Worm (Caenorhabditis elegans): Measurements from ENCODE around the gene shl-1.
A peak's percentile ranks its signal among the peaks of the same experiment; 100 is the strongest.

shl-1 gene

DNA sequence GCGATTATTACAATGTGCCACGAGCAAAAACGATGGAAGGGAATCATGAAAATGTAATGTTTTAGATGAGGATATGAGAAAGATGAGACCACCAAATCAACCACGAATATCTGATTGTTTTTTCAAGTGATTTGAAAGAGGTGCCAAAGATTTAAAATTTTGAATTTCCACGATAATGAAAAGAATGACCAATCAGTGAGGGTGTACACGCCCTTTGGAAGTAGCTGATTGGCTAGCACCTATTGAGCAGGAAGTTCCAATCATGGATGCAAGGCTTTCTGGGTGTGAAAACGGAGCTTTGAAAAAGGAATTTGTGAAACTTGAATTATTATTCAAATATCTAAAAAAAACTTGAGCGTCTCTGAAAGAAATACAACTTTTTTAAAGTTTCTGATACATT, 7.7 kb upstream of the shl-1 start:
- TF ChIP-seq pes-1 (GFP tag; IDR thresholded peaks at IDR 0.05) (no peak), aly-1 (tag; optimal IDR thresholded peaks at IDR 0.05) (no peak), hmg-4 (GFP tag; optimal IDR thresholded peaks at IDR 0.05) (no peak), F13C5.2 (tag; optimal IDR thresholded peaks at IDR 0.05) (no peak), flt-1 (GFP tag; IDR thresholded peaks at IDR 0.05) (no peak), tra-4 (tag; optimal IDR thresholded peaks at IDR 0.05) (no peak), hmbx-1 (tag; optimal IDR thresholded peaks at IDR 0.05) (no peak), ceh-13 (GFP tag; optimal IDR thresholded peaks at IDR 0.05) (no peak), hnd-1 (tag; optimal IDR thresholded peaks at IDR 0.05) (no peak), ets-7 (tag; optimal IDR thresholded peaks at IDR 0.05) (no peak), scrt-1 (GFP tag; IDR thresholded peaks at IDR 0.05) (no peak), ceh-36 (tag; optimal IDR thresholded peaks at IDR 0.05) (no peak), sea-1 (GFP tag; conservative IDR thresholded peaks at IDR 0.05) (no peak), tbx-11 (GFP tag; IDR thresholded peaks at IDR 0.05) (no peak), B0310.2 (tag; optimal IDR thresholded peaks at IDR 0.05) (no peak), tbx-37 (GFP tag; conservative IDR thresholded peaks at IDR 0.05) (no peak)

DNA sequence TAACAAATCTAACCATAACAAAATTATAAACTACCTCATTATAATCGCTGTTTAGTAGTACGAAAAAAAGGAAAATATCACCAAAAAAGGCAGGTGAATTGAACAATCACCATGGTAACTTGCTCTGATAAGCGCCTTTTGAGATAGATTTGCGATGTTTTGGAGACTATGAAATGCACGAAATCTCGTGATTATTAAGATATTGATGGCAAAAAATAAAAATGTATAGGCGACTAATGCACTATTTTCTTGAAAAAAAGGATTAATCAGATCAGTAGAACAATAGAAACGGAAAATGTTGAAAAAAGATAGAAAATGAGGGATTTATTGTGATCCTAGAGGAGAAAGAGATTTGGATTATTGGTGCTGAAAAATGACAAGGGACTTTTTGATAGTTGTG, 4.7 kb upstream of the shl-1 start:
- TF ChIP-seq pes-1 (GFP tag; IDR thresholded peaks at IDR 0.05) (no peak), tbx-11 (GFP tag; IDR thresholded peaks at IDR 0.05) (no peak), aly-1 (tag; optimal IDR thresholded peaks at IDR 0.05) (no peak), scrt-1 (GFP tag; IDR thresholded peaks at IDR 0.05) (no peak), hmg-4 (GFP tag; optimal IDR thresholded peaks at IDR 0.05) (no peak), hmbx-1 (tag; optimal IDR thresholded peaks at IDR 0.05) (no peak), ama-1 (optimal IDR thresholded peaks at IDR 0.05) (no peak), tra-4 (tag; optimal IDR thresholded peaks at IDR 0.05) (no peak), tbx-37 (GFP tag; conservative IDR thresholded peaks at IDR 0.05) (no peak), flt-1 (GFP tag; IDR thresholded peaks at IDR 0.05) (no peak), ets-7 (tag; optimal IDR thresholded peaks at IDR 0.05) (no peak), ceh-36 (tag; optimal IDR thresholded peaks at IDR 0.05) (no peak), sea-1 (GFP tag; conservative IDR thresholded peaks at IDR 0.05) (no peak), B0310.2 (tag; optimal IDR thresholded peaks at IDR 0.05) (no peak), hnd-1 (tag; optimal IDR thresholded peaks at IDR 0.05) (no peak), F13C5.2 (tag; optimal IDR thresholded peaks at IDR 0.05) (no peak), ceh-13 (GFP tag; optimal IDR thresholded peaks at IDR 0.05) (no peak)

DNA sequence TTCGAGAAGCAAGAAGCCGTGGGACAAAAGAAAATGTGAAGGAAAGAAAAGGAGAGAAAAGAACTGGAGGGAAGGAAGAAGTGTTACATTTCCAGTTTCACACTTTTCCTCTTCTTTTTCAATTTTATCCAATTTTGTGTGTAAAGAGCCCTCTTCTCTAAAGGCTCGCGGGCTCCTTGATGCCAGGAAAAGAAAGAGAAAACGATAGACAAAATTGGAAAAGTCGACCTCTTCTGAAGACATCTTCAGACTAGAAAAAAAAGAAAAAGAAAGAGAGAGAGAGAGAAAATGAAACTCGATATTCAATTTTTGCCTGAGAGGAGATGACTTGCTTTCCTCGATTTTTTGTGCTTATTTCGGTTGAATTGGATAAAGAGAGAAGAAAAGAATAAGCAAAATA, 1.1 kb upstream of the shl-1 start:
- TF ChIP-seq scrt-1 (GFP tag; IDR thresholded peaks at IDR 0.05) (no peak), hmg-4 (GFP tag; optimal IDR thresholded peaks at IDR 0.05) (no peak), tra-4 (tag; optimal IDR thresholded peaks at IDR 0.05) (no peak), F13C5.2 (tag; optimal IDR thresholded peaks at IDR 0.05) (no peak), pes-1 (GFP tag; IDR thresholded peaks at IDR 0.05) (no peak), hnd-1 (tag; optimal IDR thresholded peaks at IDR 0.05) (no peak), hmbx-1 (tag; optimal IDR thresholded peaks at IDR 0.05) (no peak), ceh-36 (tag; optimal IDR thresholded peaks at IDR 0.05) (no peak), ets-7 (tag; optimal IDR thresholded peaks at IDR 0.05) (no peak), aly-1 (tag; optimal IDR thresholded peaks at IDR 0.05) (no peak), tbx-11 (GFP tag; IDR thresholded peaks at IDR 0.05) (no peak), ceh-13 (GFP tag; optimal IDR thresholded peaks at IDR 0.05) (no peak), tbx-37 (GFP tag; conservative IDR thresholded peaks at IDR 0.05) (no peak), B0310.2 (tag; optimal IDR thresholded peaks at IDR 0.05) (no peak)

DNA sequence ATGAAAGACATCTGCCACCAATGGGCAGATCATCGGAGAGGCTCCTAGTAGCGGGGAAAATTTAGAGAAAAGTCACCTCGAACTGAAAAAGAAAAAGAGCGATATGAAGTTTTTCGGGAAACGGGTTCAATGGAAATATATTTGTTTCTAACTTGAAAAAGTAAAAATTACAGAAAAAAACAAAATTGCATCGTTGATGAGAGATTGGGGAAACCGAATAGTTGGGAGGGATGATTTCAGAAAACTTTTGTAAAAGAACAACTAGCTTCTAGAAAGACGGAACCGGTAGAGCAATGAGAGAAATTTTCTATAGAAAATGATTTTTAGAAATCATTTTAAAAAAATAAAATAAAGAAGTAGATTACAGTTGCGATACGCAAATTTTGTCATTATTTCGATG, 5.5 kb downstream of the shl-1 start:
- TF ChIP-seq F13C5.2 (tag; optimal IDR thresholded peaks at IDR 0.05) (no peak), ceh-36 (tag; optimal IDR thresholded peaks at IDR 0.05) (no peak), tbx-37 (GFP tag; conservative IDR thresholded peaks at IDR 0.05) (no peak), hmg-4 (GFP tag; optimal IDR thresholded peaks at IDR 0.05) (no peak), sea-1 (GFP tag; conservative IDR thresholded peaks at IDR 0.05) (no peak), ama-1 (optimal IDR thresholded peaks at IDR 0.05) (no peak), hnd-1 (tag; optimal IDR thresholded peaks at IDR 0.05) (no peak), aly-1 (tag; optimal IDR thresholded peaks at IDR 0.05) (no peak), flt-1 (GFP tag; IDR thresholded peaks at IDR 0.05) (no peak), tbx-11 (GFP tag; IDR thresholded peaks at IDR 0.05) (no peak), ets-7 (tag; optimal IDR thresholded peaks at IDR 0.05) (no peak), pes-1 (GFP tag; IDR thresholded peaks at IDR 0.05) (no peak), tra-4 (tag; optimal IDR thresholded peaks at IDR 0.05) (no peak)

DNA sequence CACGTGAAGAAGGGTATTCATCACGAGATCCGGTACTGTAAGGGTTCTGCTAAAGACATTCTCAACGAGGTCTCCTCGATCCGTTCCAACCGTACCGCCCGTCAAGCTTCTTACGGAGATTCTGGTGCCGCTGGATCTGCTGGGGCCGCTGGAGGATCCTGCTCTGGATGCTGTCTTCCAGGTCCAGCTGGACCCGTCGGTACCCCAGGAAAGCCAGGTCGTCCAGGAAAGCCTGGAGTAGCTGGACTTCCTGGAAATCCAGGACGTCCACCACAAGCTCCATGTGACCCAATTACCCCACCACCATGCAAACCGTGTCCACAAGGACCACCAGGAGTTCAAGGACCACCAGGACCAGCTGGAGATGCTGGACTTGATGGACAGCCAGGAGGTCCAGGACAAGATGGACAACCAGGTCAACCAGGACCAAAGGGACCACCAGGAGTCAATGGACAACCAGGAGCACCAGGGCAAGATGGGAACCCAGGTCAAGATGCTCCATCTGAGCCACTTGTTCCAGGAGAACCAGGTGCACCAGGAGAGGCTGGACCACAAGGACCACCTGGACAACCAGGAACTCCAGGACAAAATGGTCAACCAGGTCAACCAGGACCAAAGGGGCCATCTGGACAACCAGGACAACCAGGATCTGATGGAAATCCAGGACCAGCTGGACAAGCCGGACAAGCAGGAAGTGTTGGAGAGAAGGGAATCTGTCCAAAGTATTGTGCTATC, 6.4 kb downstream of the shl-1 start:
- TF ChIP-seq hnd-1 (tag; optimal IDR thresholded peaks at IDR 0.05) (no peak), B0310.2 (tag; optimal IDR thresholded peaks at IDR 0.05) (no peak), sea-1 (GFP tag; conservative IDR thresholded peaks at IDR 0.05) (no peak), tra-4 (tag; optimal IDR thresholded peaks at IDR 0.05) (no peak), tbx-37 (GFP tag; conservative IDR thresholded peaks at IDR 0.05) (no peak), ceh-13 (GFP tag; optimal IDR thresholded peaks at IDR 0.05) (no peak), scrt-1 (GFP tag; IDR thresholded peaks at IDR 0.05) (no peak), ceh-36 (tag; optimal IDR thresholded peaks at IDR 0.05) (no peak), tbx-11 (GFP tag; IDR thresholded peaks at IDR 0.05) (no peak), aly-1 (tag; optimal IDR thresholded peaks at IDR 0.05) (no peak), ama-1 (optimal IDR thresholded peaks at IDR 0.05) (no peak), hmbx-1 (tag; optimal IDR thresholded peaks at IDR 0.05) (no peak), F13C5.2 (tag; optimal IDR thresholded peaks at IDR 0.05) (no peak), hmg-4 (GFP tag; optimal IDR thresholded peaks at IDR 0.05) (no peak), ets-7 (tag; optimal IDR thresholded peaks at IDR 0.05) (no peak), pes-1 (GFP tag; IDR thresholded peaks at IDR 0.05) (no peak), flt-1 (GFP tag; IDR thresholded peaks at IDR 0.05) (no peak)

DNA sequence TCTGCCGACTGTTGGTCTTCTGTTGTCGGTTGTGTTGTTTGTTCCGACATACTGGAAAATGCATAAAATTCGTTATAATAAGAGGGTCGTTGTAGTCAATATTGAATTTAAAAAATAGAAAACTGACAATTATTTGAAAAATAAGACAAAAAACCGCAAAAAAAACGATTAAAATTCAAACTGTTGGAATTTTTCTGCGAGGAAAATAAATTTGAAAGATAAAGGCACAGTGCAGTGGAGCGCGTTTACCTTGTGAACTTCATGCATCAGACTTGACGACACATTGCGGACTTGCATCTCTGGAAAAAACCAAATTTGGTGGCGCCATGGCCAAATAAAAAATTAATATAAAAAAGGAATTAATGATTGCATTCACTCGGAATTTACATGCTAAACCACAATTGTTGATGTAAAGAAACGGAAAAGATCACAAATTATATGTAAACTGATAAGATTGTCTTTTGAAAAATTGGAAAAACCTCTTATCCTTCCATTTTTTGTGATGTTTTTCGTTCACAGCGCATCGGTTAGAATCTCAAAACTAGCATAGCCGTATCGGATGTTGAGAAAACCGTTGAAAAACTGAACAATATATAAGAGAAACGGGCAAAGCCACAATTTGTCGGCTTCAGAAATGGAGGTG, 7.3 kb downstream of the shl-1 start, which contains the start of the genes hrpf-2 and bli-6:
TSS of gene hrpf-2 (minus strand) at position 51 of the 643 bp plus-strand sequence.
TSS of gene bli-6 (plus strand) at position 593 of the 643 bp plus-strand sequence.
- TF ChIP-seq scrt-1 (GFP tag; IDR thresholded peaks at IDR 0.05) (no peak), pes-1 (GFP tag; IDR thresholded peaks at IDR 0.05) (no peak), F13C5.2 (tag; optimal IDR thresholded peaks at IDR 0.05) (peak; percentile 55), ets-7 (tag; optimal IDR thresholded peaks at IDR 0.05) (no peak), hmg-4 (GFP tag; optimal IDR thresholded peaks at IDR 0.05) (no peak), aly-1 (tag; optimal IDR thresholded peaks at IDR 0.05) (no peak), hnd-1 (tag; optimal IDR thresholded peaks at IDR 0.05) (no peak), tra-4 (tag; optimal IDR thresholded peaks at IDR 0.05) (no peak)
